Fruit fly (Drosophila melanogaster): ENCODE results near the gene His4r.

His4r gene

dm6 chr3R:14649307-14650239 is 24.0 kb downstream of the His4r start (continued):
- TF ChIP-seq gem (tag; optimal IDR thresholded peaks at IDR 0.05) (peak; percentile 21), CG7928 (GFP tag; optimal IDR thresholded peaks at IDR 0.05) (no peak), Oaz (GFP tag; IDR thresholded peaks at IDR 0.05) (no peak), crol (GFP tag; IDR thresholded peaks at IDR 0.05) (peak; percentile 87), CG1024 (GFP tag; IDR thresholded peaks at IDR 0.05) (no peak), sna (GFP tag; IDR thresholded peaks at IDR 0.05; ENCODE audit: partially characterized antibody) (no peak), Hr3 (GFP tag; optimal IDR thresholded peaks at IDR 0.05) (no peak), CG1529 (GFP tag; optimal IDR thresholded peaks at IDR 0.05) (no peak), abd-A (tag; optimal IDR thresholded peaks at IDR 0.05) (no peak), p53 (GFP tag; optimal IDR thresholded peaks at IDR 0.05) (no peak), CG31388 (GFP tag; optimal IDR thresholded peaks at IDR 0.05) (no peak), CG10209 (GFP tag; optimal IDR thresholded peaks at IDR 0.05) (no peak), scrt (GFP tag; optimal IDR thresholded peaks at IDR 0.05) (no peak), caup (GFP tag; optimal IDR thresholded peaks at IDR 0.05; ENCODE audit: severe bottlenecking) (no peak), CG4328 (GFP tag; optimal IDR thresholded peaks at IDR 0.05) (no peak), E2f2 (GFP tag; IDR thresholded peaks at IDR 0.05) (peak; percentile 9; the same call in 1 of the 2 replicates), CG7987 (GFP tag; optimal IDR thresholded peaks at IDR 0.05) (no peak), HLH3B (GFP tag; IDR thresholded peaks at IDR 0.05) (no peak), CG18476 (GFP tag; optimal IDR thresholded peaks at IDR 0.05) (peak; percentile 12), jumu (GFP tag; optimal IDR thresholded peaks at IDR 0.05) (no peak), disco-r (GFP tag; optimal IDR thresholded peaks at IDR 0.05) (no peak), zf30C (GFP tag; optimal IDR thresholded peaks at IDR 0.05) (no peak), CG17328 (GFP tag; IDR thresholded peaks at IDR 0.05) (0 out of 2 replicates have a peak, but pooled peaks have one; percentile 7), CG10979 (tag; optimal IDR thresholded peaks at IDR 0.05) (peak; percentile 19), CG4360 (GFP tag; IDR thresholded peaks at IDR 0.05) (0 out of 2 replicates have a peak, but pooled peaks have one; percentile 34), CG42726 (GFP tag; IDR thresholded peaks at IDR 0.05; ENCODE audit: partially characterized antibody) (no peak), CG9797 (GFP tag; optimal IDR thresholded peaks at IDR 0.05) (no peak), D19A (tag; optimal IDR thresholded peaks at IDR 0.05) (no peak), C15 (GFP tag; IDR thresholded peaks at IDR 0.05) (no peak), CG17186 (GFP tag; optimal IDR thresholded peaks at IDR 0.05) (no peak), CG8924 (tag; optimal IDR thresholded peaks at IDR 0.05) (peak; percentile 29), pan (optimal IDR thresholded peaks at IDR 0.05) (no peak), pan (GFP tag; optimal IDR thresholded peaks at IDR 0.05 in 1 of 2, IDR thresholded peaks at IDR 0.05 in 1 of 2) (no peak), wek (GFP tag; optimal IDR thresholded peaks at IDR 0.05) (no peak), Max (GFP tag; optimal IDR thresholded peaks at IDR 0.05) (peak; percentile 12), CG8290 (GFP tag; optimal IDR thresholded peaks at IDR 0.05) (no peak), CG8290 (tag; optimal IDR thresholded peaks at IDR 0.05) (no peak), Deaf1 (tag; optimal IDR thresholded peaks at IDR 0.05) (no peak), bigmax (GFP tag; optimal IDR thresholded peaks at IDR 0.05) (no peak), NK7.1 (GFP tag; optimal IDR thresholded peaks at IDR 0.05) (no peak), CG16813 (GFP tag; IDR thresholded peaks at IDR 0.05; ENCODE audit: partially characterized antibody) (no peak), hth (optimal IDR thresholded peaks at IDR 0.05) (no peak), Rx (GFP tag; IDR thresholded peaks at IDR 0.05) (no peak), CG2120 (GFP tag; optimal IDR thresholded peaks at IDR 0.05) (peak; percentile 51), CG4282 (GFP tag; optimal IDR thresholded peaks at IDR 0.05) (no peak), CG15269 (tag; optimal IDR thresholded peaks at IDR 0.05) (no peak), CG6175 (GFP tag; IDR thresholded peaks at IDR 0.05) (no peak), sob (GFP tag; IDR thresholded peaks at IDR 0.05) (no peak), run (tag; optimal IDR thresholded peaks at IDR 0.05) (no peak), sr (GFP tag; IDR thresholded peaks at IDR 0.05) (no peak), CTCF (GFP tag; optimal IDR thresholded peaks at IDR 0.05) (no peak)
